Worm (Caenorhabditis elegans) whole organism, L2 larva: Measurements from ENCODE around the gene W10G11.2.

Experiments
- C34F6.9 ChIP-seq: fragments of 150-350 bp; optimal IDR thresholded peaks from 2 replicates; lab custom pipeline; 2014; ENCODE audit warnings: missing biosample characterization, missing genetic modification characterization
- R02D3.7 ChIP-seq: fragments of 150-350 bp; optimal IDR thresholded peaks from 2 replicates; lab custom pipeline; 2014; ENCODE audit warnings: missing biosample characterization, missing genetic modification characterization
- Y55F3AM.14 ChIP-seq: fragments of 200-800 bp; sonication (Bioruptor generic); optimal IDR thresholded peaks from 2 replicates; lab custom pipeline; 2018; ENCODE audit warnings: mild to moderate bottlenecking, missing genetic modification characterization, missing compliant biosample characterization
- ZK546.5 ChIP-seq: sonication (generic microtip); optimal IDR thresholded peaks from 2 replicates; lab custom pipeline; 2017; ENCODE audit warnings: missing biosample characterization, missing genetic modification characterization
- alr-1 ChIP-seq: fragments of 150-350 bp; optimal IDR thresholded peaks from 2 replicates; lab custom pipeline; 2014; ENCODE audit warnings: missing biosample characterization, missing genetic modification characterization
- aly-2 ChIP-seq: fragments of 150-350 bp; optimal IDR thresholded peaks from 2 replicates; lab custom pipeline; 2014; ENCODE audit warnings: missing biosample characterization, missing genetic modification characterization
- blmp-1 ChIP-seq: sonication (generic microtip); optimal IDR thresholded peaks from 2 replicates; lab custom pipeline; 2017; ENCODE audit warnings: missing genetic modification characterization, mild to moderate bottlenecking, missing compliant biosample characterization, antibody characterized with exemption, moderate library complexity; ENCODE audit not compliant: insufficient read depth
- ceh-82 ChIP-seq: fragments of 150-350 bp; optimal IDR thresholded peaks from 2 replicates; lab custom pipeline; 2014; ENCODE audit warnings: missing biosample characterization, missing genetic modification characterization
- crh-2 ChIP-seq: sonication (generic microtip); optimal IDR thresholded peaks from 2 replicates; lab custom pipeline; 2017; ENCODE audit warnings: missing biosample characterization, missing genetic modification characterization
- egl-27 ChIP-seq: sonication (generic microtip); optimal IDR thresholded peaks from 3 replicates; lab custom pipeline; 2017; ENCODE audit warnings: missing biosample characterization, missing genetic modification reagents, missing genetic modification characterization
- elt-3 ChIP-seq: sonication (generic microtip); optimal IDR thresholded peaks from 2 replicates; lab custom pipeline; 2017; ENCODE audit warnings: missing biosample characterization, missing genetic modification characterization
- fos-1 ChIP-seq: fragments of 150-350 bp; optimal IDR thresholded peaks from 2 replicates; lab custom pipeline; 2014; ENCODE audit warnings: missing biosample characterization, missing genetic modification characterization
- gmeb-1 ChIP-seq: fragments of 150-350 bp; optimal IDR thresholded peaks from 2 replicates; lab custom pipeline; 2014; ENCODE audit warnings: missing biosample characterization, missing genetic modification characterization
- lin-11 ChIP-seq: fragments of 150-350 bp; sonication (generic microtip); optimal IDR thresholded peaks from 2 replicates; lab custom pipeline; 2014; ENCODE audit warnings: missing biosample characterization, missing genetic modification characterization, inconsistent platforms, mixed read lengths
- lsy-2 ChIP-seq, 2 experiments: fragments of 150-350 bp in 1 of 2; sonication (generic microtip) in 1 of 2; optimal IDR thresholded peaks; 2 replicates each; lab custom pipeline; 2014 to 2017; ENCODE audit warnings: missing biosample characterization in 2 of 2, missing genetic modification characterization in 2 of 2
- mab-5 ChIP-seq: fragments of 150-350 bp; optimal IDR thresholded peaks from 2 replicates; lab custom pipeline; 2014; ENCODE audit warnings: missing biosample characterization, missing genetic modification characterization
- mbf-1 ChIP-seq: sonication (generic microtip); optimal IDR thresholded peaks from 2 replicates; lab custom pipeline; 2017; ENCODE audit warnings: missing biosample characterization, missing genetic modification characterization
- nhr-11 ChIP-seq: fragments of 150-350 bp; optimal IDR thresholded peaks from 2 replicates; lab custom pipeline; 2014; ENCODE audit warnings: missing biosample characterization, missing genetic modification characterization
- nhr-12 ChIP-seq: fragments of 150-350 bp; optimal IDR thresholded peaks from 2 replicates; lab custom pipeline; 2014; ENCODE audit warnings: missing biosample characterization, missing genetic modification characterization
- nhr-129 ChIP-seq: fragments of 150-350 bp; optimal IDR thresholded peaks from 2 replicates; lab custom pipeline; 2014; ENCODE audit warnings: missing biosample characterization, missing genetic modification characterization
- nhr-21 ChIP-seq: fragments of 150-350 bp; optimal IDR thresholded peaks from 2 replicates; lab custom pipeline; 2014; ENCODE audit warnings: missing biosample characterization, missing genetic modification characterization
- nhr-23 ChIP-seq: fragments of 150-350 bp; optimal IDR thresholded peaks from 2 replicates; lab custom pipeline; 2014; ENCODE audit warnings: missing biosample characterization, missing genetic modification reagents, missing genetic modification characterization
- nhr-237 ChIP-seq: fragments of 150-350 bp; optimal IDR thresholded peaks from 2 replicates; lab custom pipeline; 2014; ENCODE audit warnings: missing biosample characterization, missing genetic modification characterization
- nhr-25 ChIP-seq: fragments of 150-350 bp; sonication (generic microtip); optimal IDR thresholded peaks from 3 replicates; lab custom pipeline; 2014; ENCODE audit warnings: missing biosample characterization, missing genetic modification characterization
- nhr-6 ChIP-seq: fragments of 150-350 bp; optimal IDR thresholded peaks from 2 replicates; lab custom pipeline; 2014; ENCODE audit warnings: missing biosample characterization, missing genetic modification characterization
- nhr-77 ChIP-seq: fragments of 150-350 bp; optimal IDR thresholded peaks from 2 replicates; lab custom pipeline; 2014; ENCODE audit warnings: missing biosample characterization, missing genetic modification characterization
- sem-4 ChIP-seq: fragments of 150-350 bp; optimal IDR thresholded peaks from 2 replicates; lab custom pipeline; 2014; ENCODE audit warnings: missing biosample characterization, missing genetic modification reagents, missing genetic modification characterization
- skn-1 ChIP-seq: sonication (generic microtip); optimal IDR thresholded peaks from 2 replicates; lab custom pipeline; 2017; ENCODE audit warnings: missing biosample characterization, missing genetic modification characterization
- sma-3 ChIP-seq: sonication (generic microtip); optimal IDR thresholded peaks from 2 replicates; lab custom pipeline; 2016; ENCODE audit warnings: missing genetic modification reagents, missing genetic modification characterization, missing compliant biosample characterization
- sma-9 ChIP-seq, 2 experiments: fragments of 150-350 bp in 1 of 2; sonication (generic microtip) in 1 of 2; optimal IDR thresholded peaks; 2 replicates each; lab custom pipeline; 2014 to 2016; ENCODE audit warnings: missing genetic modification characterization in 2 of 2, mild to moderate bottlenecking in 1 of 2, missing biosample characterization in 1 of 2, missing compliant biosample characterization in 1 of 2, missing genetic modification reagents in 1 of 2, moderate library complexity in 1 of 2
- snpc-4 ChIP-seq: fragments of 150-350 bp; optimal IDR thresholded peaks from 2 replicates; lab custom pipeline; 2014; ENCODE audit warnings: missing biosample characterization, missing genetic modification characterization
- unc-39 ChIP-seq: fragments of 150-350 bp; optimal IDR thresholded peaks from 2 replicates; lab custom pipeline; 2014; ENCODE audit warnings: missing biosample characterization, missing genetic modification characterization
- ztf-11 ChIP-seq: sonication (generic microtip); optimal IDR thresholded peaks from 2 replicates; lab custom pipeline; 2017; ENCODE audit warnings: missing biosample characterization, missing genetic modification characterization
- ztf-4 ChIP-seq: fragments of 150-350 bp; optimal IDR thresholded peaks from 2 replicates; lab custom pipeline; 2014; ENCODE audit warnings: missing biosample characterization, missing genetic modification characterization

The W10G11.2 gene

DNA sequence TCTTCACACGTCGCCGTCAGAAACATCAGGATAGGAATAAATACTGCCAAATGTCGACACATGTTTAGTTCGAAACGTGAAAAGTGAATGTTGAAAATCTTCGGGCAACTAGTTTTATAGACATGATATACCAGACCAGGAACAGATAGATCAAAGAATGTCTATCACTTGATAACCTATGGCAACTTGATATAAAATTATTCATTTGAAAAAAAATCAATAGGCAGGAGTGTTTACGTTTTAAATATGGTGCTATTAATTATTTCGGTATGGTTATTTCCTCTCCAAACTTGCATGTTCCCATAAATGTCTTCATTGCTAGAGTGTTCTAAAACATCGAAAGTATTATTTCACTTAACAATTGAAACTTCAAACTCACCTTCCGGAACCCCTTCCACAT, at the start of gene W10G11.2:
Gene W10G11.2, minus strand, starts transcription at position 101 of the 400 bp plus-strand sequence.
- TF ChIP-seq mab-5 (tag; lab: Kevin White, UChicago) = no peak
- TF ChIP-seq blmp-1 (tag; lab: Kevin White, UChicago) = no peak
- no peak for TF ChIP-seq crh-2 (tag; lab: Kevin White, UChicago)
- TF ChIP-seq nhr-237 (tag; lab: Kevin White, UChicago) = no peak
- TF ChIP-seq ceh-82 (tag; lab: Kevin White, UChicago) = no peak
- TF ChIP-seq nhr-21 = no peak
- no peak for TF ChIP-seq unc-39 (tag; lab: Kevin White, UChicago)
- no peak for TF ChIP-seq alr-1
- TF ChIP-seq lsy-2 (tag; optimal IDR thresholded peaks at IDR 0.05; lab: Kevin White, UChicago) = no peak
- TF ChIP-seq mbf-1 (tag; lab: Kevin White, UChicago) = no peak
- TF ChIP-seq nhr-77 (tag; lab: Kevin White, UChicago) = no peak
- TF ChIP-seq sma-9 (GFP tag; optimal IDR thresholded peaks at IDR 0.05; lab: Kevin White, UChicago) = no peak
- TF ChIP-seq sma-9 (tag; optimal IDR thresholded peaks at IDR 0.05; lab: Kevin White, UChicago) = no peak
- TF ChIP-seq ztf-11 (tag; lab: Kevin White, UChicago) = no peak
- no peak for TF ChIP-seq sem-4 (tag; lab: Kevin White, UChicago)
- no peak for TF ChIP-seq nhr-11 (tag; lab: Kevin White, UChicago)
- TF ChIP-seq nhr-6 (tag; lab: Kevin White, UChicago) = no peak
- no peak for TF ChIP-seq gmeb-1 (tag; lab: Kevin White, UChicago)

ce11 chrII:3609764-3610163, 48.3 kb upstream of the W10G11.2 start, which contains the start of gene Y49F6A.5:
Gene Y49F6A.5, minus strand, starts transcription at chrII:3609864.
- no peak for TF ChIP-seq nhr-129 (tag; lab: Kevin White, UChicago)
- TF ChIP-seq, all 48 proteins: peak for 0

DNA sequence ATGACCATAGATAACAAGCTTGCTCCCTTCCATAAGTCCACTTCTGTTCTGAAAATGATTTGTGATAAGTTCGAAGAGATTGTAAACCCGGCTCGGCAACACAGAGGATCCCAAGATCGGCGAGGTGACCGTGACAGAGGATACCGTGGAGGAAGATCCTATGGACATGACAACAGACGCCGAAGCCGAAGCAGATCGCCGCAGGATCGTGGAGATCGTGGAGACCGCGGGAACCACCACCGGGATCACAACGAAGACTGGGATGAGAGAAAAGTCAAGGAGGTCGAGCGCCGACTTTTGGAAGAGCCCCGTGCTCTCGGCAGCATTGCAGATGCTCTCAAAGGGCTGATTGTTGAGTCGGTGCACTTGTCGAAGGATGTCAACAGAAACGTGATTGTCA, 43.1 kb upstream of the W10G11.2 start:
- TF ChIP-seq sma-3 (GFP tag; lab: Kevin White, UChicago) (no peak), blmp-1 (tag; lab: Kevin White, UChicago) (no peak), sem-4 (tag; lab: Kevin White, UChicago) (no peak), elt-3 (tag; lab: Kevin White, UChicago) (no peak), egl-27 (tag; lab: Kevin White, UChicago) (no peak), nhr-12 (tag; lab: Kevin White, UChicago) (no peak), skn-1 (no peak), lsy-2 (tag; optimal IDR thresholded peaks at IDR 0.05; lab: Kevin White, UChicago) (no peak), nhr-25 (tag; lab: Kevin White, UChicago) (no peak), Y55F3AM.14 (GFP tag; lab: Kevin White, UChicago) (no peak), nhr-129 (tag; lab: Kevin White, UChicago) (no peak), unc-39 (tag; lab: Kevin White, UChicago) (no peak), lin-11 (tag; lab: Kevin White, UChicago) (no peak), ZK546.5 (tag; lab: Kevin White, UChicago) (no peak), mab-5 (tag; lab: Kevin White, UChicago) (no peak), R02D3.7 (tag; lab: Kevin White, UChicago) (no peak), snpc-4 (tag; lab: Kevin White, UChicago) (no peak)

- TF ChIP-seq egl-27 (tag; lab: Kevin White, UChicago) (no peak), C34F6.9 (tag; lab: Kevin White, UChicago) (no peak), nhr-6 (tag; lab: Kevin White, UChicago) (no peak), sma-3 (GFP tag; lab: Kevin White, UChicago) (no peak), blmp-1 (tag; lab: Kevin White, UChicago) (no peak), nhr-11 (tag; lab: Kevin White, UChicago) (no peak), nhr-23 (no peak), fos-1 (no peak)
- TF ChIP-seq, all 48 proteins: peak for 0
Observed at ce11 chrII:3598721-3599120, 37.3 kb upstream of the W10G11.2 start, which contains the start of gene Y49F6A.11. Gene Y49F6A.11, minus strand, starts transcription at chrII:3598821.

DNA sequence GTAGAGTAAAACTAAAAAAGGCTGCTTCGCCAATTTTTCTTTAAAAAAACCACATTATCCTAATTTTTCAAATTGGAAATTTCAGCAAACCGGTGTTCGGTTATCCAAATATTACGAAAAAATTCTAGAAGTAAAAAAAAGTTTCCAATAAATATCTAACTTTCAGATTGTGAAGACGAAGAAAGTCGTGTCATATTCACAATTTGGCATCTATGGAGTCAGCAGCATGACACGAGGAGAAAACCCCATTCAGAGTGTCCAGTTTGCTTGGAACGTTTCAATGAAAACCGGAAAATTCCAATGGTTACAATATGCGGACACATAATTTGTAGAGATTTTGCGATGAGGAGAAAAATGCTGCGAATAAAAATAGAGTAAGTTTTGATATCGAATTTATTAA, 33.9 kb upstream of the W10G11.2 start, which contains the start of gene Y49F6A.12:
Gene Y49F6A.12, plus strand, starts transcription at position 301 of the 400 bp plus-strand sequence.
- TF ChIP-seq alr-1 = no peak
- no peak for TF ChIP-seq nhr-23
- no peak for TF ChIP-seq ztf-4 (tag; lab: Kevin White, UChicago)
- no peak for TF ChIP-seq aly-2 (tag; lab: Kevin White, UChicago)
- no peak for TF ChIP-seq sem-4 (tag; lab: Kevin White, UChicago)
- no peak for TF ChIP-seq sma-3 (GFP tag; lab: Kevin White, UChicago)
- no peak for TF ChIP-seq R02D3.7 (tag; lab: Kevin White, UChicago)
- TF ChIP-seq blmp-1 (tag; lab: Kevin White, UChicago) = no peak
- TF ChIP-seq nhr-129 (tag; lab: Kevin White, UChicago) = no peak
- no peak for TF ChIP-seq nhr-11 (tag; lab: Kevin White, UChicago)
- TF ChIP-seq gmeb-1 (tag; lab: Kevin White, UChicago) = no peak
- no peak for TF ChIP-seq mbf-1 (tag; lab: Kevin White, UChicago)
- TF ChIP-seq mab-5 (tag; lab: Kevin White, UChicago) = no peak
- TF ChIP-seq Y55F3AM.14 (GFP tag; lab: Kevin White, UChicago) = no peak
- no peak for TF ChIP-seq lin-11 (tag; lab: Kevin White, UChicago)
- no peak for TF ChIP-seq nhr-21
- TF ChIP-seq nhr-237 (tag; lab: Kevin White, UChicago) = no peak
- TF ChIP-seq nhr-77 (tag; lab: Kevin White, UChicago) = no peak
- TF ChIP-seq nhr-25 (tag; lab: Kevin White, UChicago) = no peak
